Fruit fly (Drosophila melanogaster) whole organism, embryonic: ENCODE results near the gene Dmtn.

Experiments used
- Atf-2 ChIP-seq: fragments of 200-800 bp; sonication (Bioruptor generic); optimal IDR thresholded peaks from 2 replicates; lab custom pipeline; 2016; ENCODE audit warnings: missing biosample characterization, missing genetic modification characterization
- CG11247 ChIP-seq: fragments of 200-800 bp; sonication (Bioruptor generic); IDR thresholded peaks from 2 replicates; pipeline ENCODE4 v1.3.6; 2022; ENCODE audit warnings: missing biosample characterization, missing genetic modification characterization
- CG11504 ChIP-seq: fragments of 200-800 bp; sonication (Bioruptor generic); optimal IDR thresholded peaks from 3 replicates; lab custom pipeline; 2019; ENCODE audit warnings: missing biosample characterization, mild to moderate bottlenecking, missing genetic modification characterization, moderate library complexity
- CG12219 ChIP-seq: fragments of 200-800 bp; sonication (Bioruptor generic); optimal IDR thresholded peaks from 3 replicates; lab custom pipeline; 2018; ENCODE audit warnings: missing biosample characterization, mild to moderate bottlenecking, missing genetic modification characterization
- CG12391 ChIP-seq: fragments of 200-800 bp; sonication (Bioruptor generic); optimal IDR thresholded peaks from 3 replicates; lab custom pipeline; 2018; ENCODE audit warnings: missing biosample characterization, mild to moderate bottlenecking, missing genetic modification characterization, moderate library complexity
- CG12769 ChIP-seq: fragments of 200-800 bp; sonication (Bioruptor generic); optimal IDR thresholded peaks from 2 replicates; lab custom pipeline; 2019; ENCODE audit warnings: missing biosample characterization, mild to moderate bottlenecking, missing genetic modification characterization, moderate library complexity
- CG13424 ChIP-seq: fragments of 200-800 bp; sonication (Bioruptor generic); optimal IDR thresholded peaks from 2 replicates; lab custom pipeline; 2019; ENCODE audit warnings: missing biosample characterization, mild to moderate bottlenecking, missing genetic modification characterization, moderate library complexity
- CG13894 ChIP-seq: fragments of 200-800 bp; sonication (Bioruptor generic); optimal IDR thresholded peaks from 3 replicates; lab custom pipeline; 2018; ENCODE audit warnings: missing biosample characterization, mild to moderate bottlenecking, missing genetic modification characterization, moderate library complexity
- CG14965 ChIP-seq: fragments of 200-800 bp; sonication (Bioruptor generic); optimal IDR thresholded peaks from 2 replicates; lab custom pipeline; 2016; ENCODE audit warnings: missing biosample characterization, missing genetic modification characterization, borderline replicate concordance
- CG15601 ChIP-seq: fragments of 200-800 bp; sonication (Bioruptor generic); optimal IDR thresholded peaks from 3 replicates; lab custom pipeline; 2019; ENCODE audit warnings: missing biosample characterization, mild to moderate bottlenecking, missing genetic modification characterization, moderate library complexity
- CG1603 ChIP-seq: fragments of 200-800 bp; sonication (Bioruptor generic); optimal IDR thresholded peaks from 2 replicates; lab custom pipeline; 2019; ENCODE audit warnings: missing biosample characterization, mild to moderate bottlenecking, missing genetic modification characterization, moderate library complexity
- CG16779 ChIP-seq: fragments of 200-800 bp; sonication (Bioruptor generic); IDR thresholded peaks from 2 replicates; pipeline ENCODE4 v1.3.6; 2022; ENCODE audit warnings: missing biosample characterization, missing genetic modification characterization
- CG18599 ChIP-seq: fragments of 200-800 bp; sonication (Bioruptor generic); optimal IDR thresholded peaks from 3 replicates; lab custom pipeline; 2017; ENCODE audit warnings: missing biosample characterization, missing genetic modification characterization, mild to moderate bottlenecking, moderate library complexity, missing genetic modification reagents
- CG2712 ChIP-seq: fragments of 200-800 bp; optimal IDR thresholded peaks from 3 replicates; lab custom pipeline; 2019; ENCODE audit warnings: missing biosample characterization, mild to moderate bottlenecking, missing genetic modification characterization, moderate library complexity
- CG30403 ChIP-seq: fragments of 200-800 bp; sonication (Bioruptor generic); optimal IDR thresholded peaks from 3 replicates; lab custom pipeline; 2016; ENCODE audit warnings: missing biosample characterization, missing genetic modification characterization
- CG32767 ChIP-seq: fragments of 200-800 bp; sonication (Bioruptor generic); IDR thresholded peaks from 2 replicates; pipeline ENCODE4 v1.3.6; 2022; ENCODE audit warnings: missing biosample characterization, missing genetic modification characterization
- CG33557 ChIP-seq: fragments of 200-800 bp; sonication (Bioruptor generic); optimal IDR thresholded peaks from 2 replicates; lab custom pipeline; 2019; ENCODE audit warnings: missing biosample characterization, mild to moderate bottlenecking, missing genetic modification characterization, moderate library complexity
- CG3726 ChIP-seq: fragments of 200-800 bp; sonication (Bioruptor generic); IDR thresholded peaks from 3 replicates; pipeline ENCODE4, ENCODE4 v1.3.6; 2022; ENCODE audit warnings: missing biosample characterization, missing genetic modification characterization
- CG4360 ChIP-seq: fragments of 200-800 bp; sonication (Bioruptor generic); IDR thresholded peaks from 2 replicates; pipeline ENCODE4 v1.3.6; 2022; ENCODE audit warnings: missing biosample characterization, missing genetic modification characterization
- CG6654 ChIP-seq: fragments of 200-800 bp; sonication (Bioruptor generic); optimal IDR thresholded peaks from 2 replicates; lab custom pipeline; 2017; ENCODE audit warnings: missing biosample characterization, mild to moderate bottlenecking, missing genetic modification characterization
- CG7556 ChIP-seq: fragments of 200-800 bp; sonication (Bioruptor generic); optimal IDR thresholded peaks from 2 replicates; lab custom pipeline; 2017; ENCODE audit warnings: missing biosample characterization, mild to moderate bottlenecking, missing genetic modification characterization
- CG7987 ChIP-seq: fragments of 200-800 bp; sonication (Bioruptor generic); optimal IDR thresholded peaks from 2 replicates; lab custom pipeline; 2018; ENCODE audit warnings: missing biosample characterization, mild to moderate bottlenecking, missing genetic modification characterization, moderate library complexity
- CG9817 ChIP-seq: fragments of 200-800 bp; sonication (Bioruptor generic); optimal IDR thresholded peaks from 2 replicates; lab custom pipeline; 2018; ENCODE audit warnings: missing biosample characterization, mild to moderate bottlenecking, missing genetic modification characterization, moderate library complexity
- CG9932 ChIP-seq: fragments of 200-800 bp; sonication (Bioruptor generic); IDR thresholded peaks from 2 replicates; pipeline ENCODE4 v1.3.6; 2022; ENCODE audit warnings: missing biosample characterization, missing genetic modification characterization
- Dbx ChIP-seq: fragments of 200-800 bp; sonication (Bioruptor generic); IDR thresholded peaks from 3 replicates; pipeline ENCODE4 v1.3.6; 2022; ENCODE audit warnings: missing biosample characterization, missing genetic modification characterization
- Eip74EF ChIP-seq, 2 experiments: fragments of 200-800 bp in 1 of 2; fragments of >200 bp in 1 of 2; sonication (Bioruptor generic) in 1 of 2; optimal IDR thresholded peaks; 2 replicates each; lab custom pipeline; 2017 to 2019; ENCODE audit warnings: missing biosample characterization in 2 of 2, missing genetic modification characterization in 2 of 2, mild to moderate bottlenecking in 1 of 2, moderate library complexity in 1 of 2
- HmgZ ChIP-seq: fragments of 200-800 bp; sonication (Bioruptor generic); optimal IDR thresholded peaks from 2 replicates; lab custom pipeline; 2018; ENCODE audit warnings: missing biosample characterization, mild to moderate bottlenecking, missing genetic modification characterization
- NfI ChIP-seq: fragments of 200-800 bp; sonication (Bioruptor generic); optimal IDR thresholded peaks from 3 replicates; lab custom pipeline; 2018; ENCODE audit warnings: missing biosample characterization, mild to moderate bottlenecking, missing genetic modification characterization, moderate library complexity
- Rx ChIP-seq: fragments of 200-800 bp; sonication (Bioruptor generic); IDR thresholded peaks from 2 replicates; pipeline ENCODE4 v1.3.6; 2022; ENCODE audit warnings: missing biosample characterization, missing genetic modification characterization
- ap ChIP-seq: fragments of 200-800 bp; sonication (Bioruptor generic); IDR thresholded peaks from 2 replicates; pipeline ENCODE4 v1.3.6; 2022; ENCODE audit warnings: missing biosample characterization, missing genetic modification characterization
- ash1 ChIP-seq: fragments of 200-800 bp; sonication (Bioruptor generic); optimal IDR thresholded peaks from 2 replicates; lab custom pipeline; 2018; ENCODE audit warnings: missing biosample characterization, mild to moderate bottlenecking, missing genetic modification characterization
- bcd ChIP-seq: fragments of 200-800 bp; sonication (Bioruptor generic); optimal IDR thresholded peaks from 2 replicates; lab custom pipeline; 2017; ENCODE audit warnings: missing biosample characterization, mild to moderate bottlenecking, missing genetic modification characterization
- dm ChIP-seq: fragments of 200-800 bp; sonication (Bioruptor generic); optimal IDR thresholded peaks from 3 replicates; lab custom pipeline; 2016; ENCODE audit warnings: missing biosample characterization, missing genetic modification characterization
- dmrt99B ChIP-seq: fragments of 200-800 bp; sonication (Bioruptor generic); optimal IDR thresholded peaks from 2 replicates; lab custom pipeline; 2018; ENCODE audit warnings: missing biosample characterization, mild to moderate bottlenecking, missing genetic modification characterization, moderate library complexity
- eyg ChIP-seq: fragments of 200-800 bp; sonication (Bioruptor generic); optimal IDR thresholded peaks from 3 replicates; lab custom pipeline; 2016; ENCODE audit warnings: missing biosample characterization, missing genetic modification characterization
- gcm ChIP-seq: fragments of 200-800 bp; sonication (Bioruptor generic); optimal IDR thresholded peaks from 2 replicates; lab custom pipeline; 2019; ENCODE audit warnings: missing biosample characterization, mild to moderate bottlenecking, missing genetic modification characterization, moderate library complexity
- grau ChIP-seq: fragments of 200-800 bp; optimal IDR thresholded peaks from 3 replicates; lab custom pipeline; 2019; ENCODE audit warnings: missing biosample characterization, mild to moderate bottlenecking, missing genetic modification characterization, moderate library complexity
- grn ChIP-seq: fragments of 200-800 bp; sonication (Bioruptor generic); optimal IDR thresholded peaks from 3 replicates; lab custom pipeline; 2017; ENCODE audit warnings: missing biosample characterization, missing genetic modification characterization
- insv ChIP-seq, 2 experiments: fragments of 200-800 bp; sonication (Bioruptor generic); optimal IDR thresholded peaks; 3 replicates each; lab custom pipeline; 2016 to 2018; ENCODE audit warnings: missing biosample characterization in 2 of 2, missing genetic modification characterization in 2 of 2
- knrl ChIP-seq: fragments of 200-800 bp; sonication (Bioruptor generic); IDR thresholded peaks from 3 replicates; pipeline ENCODE4 v1.3.6; 2022; ENCODE audit warnings: missing biosample characterization, missing genetic modification characterization; ENCODE audit not compliant: partially characterized antibody
- phol ChIP-seq: fragments of 200-800 bp; sonication (Bioruptor generic); optimal IDR thresholded peaks from 3 replicates; lab custom pipeline; 2018; ENCODE audit warnings: missing biosample characterization, mild to moderate bottlenecking, missing genetic modification characterization, moderate library complexity
- pum ChIP-seq: fragments of 200-800 bp; sonication (Bioruptor generic); optimal IDR thresholded peaks from 2 replicates; lab custom pipeline; 2016; ENCODE audit warnings: missing biosample characterization, missing genetic modification characterization
- sug ChIP-seq: fragments of 200-800 bp; optimal IDR thresholded peaks from 2 replicates; lab custom pipeline; 2019; ENCODE audit warnings: missing biosample characterization, mild to moderate bottlenecking, missing genetic modification characterization, moderate library complexity
- tin ChIP-seq: fragments of 200-800 bp; sonication (Bioruptor generic); optimal IDR thresholded peaks from 3 replicates; lab custom pipeline; 2016; ENCODE audit warnings: missing biosample characterization, missing genetic modification characterization

Dmtn gene

DNA sequence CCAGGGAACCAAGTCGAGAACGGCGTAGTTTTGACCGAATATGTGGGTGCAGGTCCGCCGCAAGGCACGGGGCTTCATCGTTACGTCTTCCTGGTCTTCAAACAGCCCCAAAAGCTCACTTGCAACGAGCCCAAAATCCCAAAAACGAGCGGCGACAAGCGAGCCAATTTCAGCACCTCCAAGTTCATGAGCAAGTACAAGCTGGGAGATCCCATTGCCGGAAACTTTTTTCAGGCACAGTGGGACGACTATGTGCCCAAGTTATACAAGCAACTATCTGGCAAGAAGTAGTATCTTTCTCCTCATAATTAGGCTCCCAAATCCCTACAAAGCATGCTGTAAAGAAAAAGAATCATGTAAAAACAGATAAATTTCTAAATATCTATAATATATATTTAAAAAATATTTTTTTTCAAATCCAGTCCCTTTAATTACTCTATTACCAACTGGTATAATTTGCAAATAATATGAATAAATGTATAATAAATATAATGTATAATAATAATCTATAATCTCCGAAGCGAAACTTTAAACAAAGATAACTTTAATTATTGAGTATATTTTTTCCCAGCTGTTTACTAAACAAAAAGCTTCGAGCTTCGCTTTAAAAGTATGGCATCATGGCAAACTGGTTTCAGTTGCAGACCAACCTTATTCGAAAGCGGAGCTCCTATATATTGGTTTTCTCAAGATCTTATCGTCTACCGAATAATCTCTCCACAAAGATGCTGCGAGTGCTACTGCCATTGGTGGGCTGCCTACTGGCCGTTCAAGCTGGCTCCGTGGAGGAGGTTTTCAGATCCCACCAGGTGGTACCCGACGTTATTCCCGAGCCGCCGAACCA, 62.1 kb downstream of the Dmtn start, which contains the start of gene CG17919 (continued):
- TF ChIP-seq CG13424 (tag; lab: Kevin White, UChicago) (peak; percentile 20), CG13894 (tag; lab: Kevin White, UChicago) (peak; percentile 7), ap (GFP tag; lab: Robert Waterston, UW) (no peak), CG7987 (GFP tag; lab: Kevin White, UChicago) (no peak), CG16779 (GFP tag; lab: Robert Waterston, UW) (no peak), gcm (GFP tag; lab: Kevin White, UChicago) (no peak), Atf-2 (GFP tag; lab: Kevin White, UChicago) (no peak), NfI (GFP tag; lab: Kevin White, UChicago) (no peak), CG2712 (tag; lab: Kevin White, UChicago) (peak; percentile 18), tin (GFP tag; lab: Kevin White, UChicago) (no peak), CG1603 (tag; lab: Kevin White, UChicago) (no peak), grn (GFP tag; lab: Kevin White, UChicago) (peak; percentile 91), bcd (GFP tag; lab: Kevin White, UChicago) (no peak), grau (peak; percentile 10), eyg (GFP tag; lab: Kevin White, UChicago) (no peak), CG3726 (GFP tag; lab: Robert Waterston, UW) (no peak), phol (tag; lab: Kevin White, UChicago) (peak; percentile 1), CG33557 (GFP tag; lab: Kevin White, UChicago) (no peak), sug (tag; lab: Kevin White, UChicago) (no peak), CG32767 (no peak), CG15601 (tag; lab: Kevin White, UChicago) (no peak), Rx (no peak), CG9817 (tag; lab: Kevin White, UChicago) (no peak), CG11504 (tag; lab: Kevin White, UChicago) (peak; percentile 38), CG4360 (GFP tag; lab: Robert Waterston, UW) (no peak), dmrt99B (tag; lab: Kevin White, UChicago) (peak; percentile 37), CG7556 (GFP tag; lab: Kevin White, UChicago) (no peak), CG30403 (peak; percentile 9), CG9932 (0 out of 2 replicates have a peak, but pooled peaks have one; percentile 28), insv (GFP tag; optimal IDR thresholded peaks at IDR 0.05; lab: Kevin White, UChicago) (no peak), CG14965 (GFP tag; lab: Kevin White, UChicago) (no peak), CG12219 (no peak), pum (GFP tag; lab: Kevin White, UChicago) (no peak), CG12769 (tag; lab: Kevin White, UChicago) (peak; percentile 26), Dbx (GFP tag; lab: Robert Waterston, UW) (no peak)

DNA sequence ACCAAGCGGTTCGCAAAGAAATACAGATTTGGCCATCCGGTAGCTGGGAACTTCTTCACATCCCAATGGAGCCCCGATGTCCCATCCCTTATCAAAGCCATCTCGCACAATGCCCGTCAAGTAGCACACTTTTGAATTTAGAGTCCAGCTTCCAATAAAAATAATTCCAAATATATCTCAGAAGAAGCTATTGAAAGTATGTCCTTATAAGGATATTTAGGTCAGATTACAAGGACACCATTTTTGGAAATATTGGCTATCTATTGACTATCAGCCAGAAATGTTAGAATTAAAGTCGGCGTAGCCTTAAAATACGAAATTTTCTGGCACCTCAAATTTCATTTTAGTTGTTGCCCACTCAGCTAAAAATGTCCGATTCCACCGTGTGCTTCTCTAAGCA, 63.0 kb downstream of the Dmtn start, which contains the start of gene CG10298:
CG10298 (plus strand) TSS at position 301 of the 400 bp plus-strand sequence.
- no peak for TF ChIP-seq CG6654 (GFP tag; lab: Kevin White, UChicago)
- TF ChIP-seq ash1: no peak
- no peak for TF ChIP-seq CG12391 (tag; lab: Kevin White, UChicago)
- TF ChIP-seq HmgZ (tag; lab: Kevin White, UChicago): no peak
- TF ChIP-seq CG11247: no peak
- TF ChIP-seq dm (GFP tag; lab: Kevin White, UChicago): no peak
- no peak for TF ChIP-seq knrl (GFP tag; lab: Robert Waterston, UW)
- TF ChIP-seq CG18599 (GFP tag; lab: Kevin White, UChicago): no peak
- TF ChIP-seq Eip74EF (GFP tag; optimal IDR thresholded peaks at IDR 0.05; lab: Kevin White, UChicago): no peak
